Worm (Caenorhabditis elegans): Measurements from ENCODE around the gene K09A9.8.

The K09A9.8 gene

DNA sequence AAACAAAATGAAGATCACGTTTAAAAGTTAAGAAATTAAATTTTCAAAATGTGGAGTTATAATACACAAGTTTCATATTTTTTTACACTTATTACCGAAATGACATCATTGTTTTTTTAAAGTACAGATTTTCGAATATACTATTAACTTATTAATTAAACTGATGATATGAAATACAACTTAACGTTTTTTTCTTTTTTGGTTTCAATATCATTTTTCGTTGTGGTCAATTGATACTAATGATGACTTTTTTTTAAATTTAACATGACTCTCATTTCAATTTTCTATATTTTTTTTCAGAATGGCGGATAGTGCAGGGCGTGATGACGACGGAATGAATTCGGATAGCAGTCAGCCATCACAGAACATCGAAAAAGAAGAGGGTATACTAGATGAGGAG, 5.9 kb downstream of the K09A9.8 start, which contains the start of gene usp-33:
Gene usp-33, plus strand, starts transcription at position 301 of the 400 bp plus-strand sequence.
- no peak for TF ChIP-seq ceh-9 (tag; optimal IDR thresholded peaks at IDR 0.05)
- no peak for TF ChIP-seq nhr-28 (tag; optimal IDR thresholded peaks at IDR 0.05)
- no peak for TF ChIP-seq lsy-12 (tag; optimal IDR thresholded peaks at IDR 0.05)
- TF ChIP-seq mdl-1 (tag; optimal IDR thresholded peaks at IDR 0.05): no peak
- no peak for TF ChIP-seq tbx-2 (tag; optimal IDR thresholded peaks at IDR 0.05)
- no peak for TF ChIP-seq fkh-10 (GFP tag; optimal IDR thresholded peaks at IDR 0.05)
- TF ChIP-seq sea-2 (GFP tag; optimal IDR thresholded peaks at IDR 0.05): no peak
- TF ChIP-seq eor-1 (tag; optimal IDR thresholded peaks at IDR 0.05): no peak
- no peak for TF ChIP-seq aly-2 (tag; optimal IDR thresholded peaks at IDR 0.05)
- TF ChIP-seq nhr-11 (tag; optimal IDR thresholded peaks at IDR 0.05): no peak
- no peak for TF ChIP-seq ceh-28 (tag; optimal IDR thresholded peaks at IDR 0.05)

DNA sequence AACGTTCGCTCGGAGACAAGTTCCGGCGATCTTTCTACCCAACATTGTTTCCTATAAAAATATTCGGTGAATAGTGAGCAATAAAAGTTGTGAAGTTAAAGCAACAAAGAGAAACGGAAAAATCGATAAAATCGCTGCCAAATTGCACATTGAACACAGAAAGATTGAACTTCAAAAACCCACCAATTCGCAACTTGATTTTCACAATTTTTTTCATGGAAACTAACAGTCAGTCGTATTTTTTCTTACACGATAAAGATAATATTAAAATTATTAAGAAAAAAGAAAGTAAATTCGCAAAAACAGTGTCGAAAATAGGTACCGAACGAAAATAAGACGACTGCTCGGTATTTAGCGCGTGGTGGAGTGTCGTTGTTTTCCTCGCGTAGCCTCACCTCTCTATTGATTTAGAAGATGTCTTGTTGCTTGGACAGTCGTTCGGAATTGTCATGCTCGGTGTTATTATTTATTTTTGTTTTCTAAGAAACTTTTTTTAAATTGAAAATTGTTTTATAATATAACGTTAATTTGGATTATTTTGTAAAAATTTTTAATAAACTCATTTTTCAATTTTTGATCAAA, 6.5 kb downstream of the K09A9.8 start, which contains the start of gene gas-1:
Gene gas-1, minus strand, starts transcription at position 51 of the 582 bp plus-strand sequence.
- no peak for TF ChIP-seq ceh-82 (tag; optimal IDR thresholded peaks at IDR 0.05)
- no peak for TF ChIP-seq ztf-4 (tag; optimal IDR thresholded peaks at IDR 0.05)
- TF ChIP-seq R02D3.7 (tag; optimal IDR thresholded peaks at IDR 0.05): no peak
- peak; percentile 42 for TF ChIP-seq nfya-1 (tag; optimal IDR thresholded peaks at IDR 0.05; ENCODE audit: insufficient read depth)
- peak; percentile 28 for TF ChIP-seq hmg-11 (tag; optimal IDR thresholded peaks at IDR 0.05)
- TF ChIP-seq ama-1 (optimal IDR thresholded peaks at IDR 0.05): no peak
- no peak for TF ChIP-seq tbx-2 (tag; optimal IDR thresholded peaks at IDR 0.05)
- peak; percentile 9 for TF ChIP-seq nhr-25 (tag; optimal IDR thresholded peaks at IDR 0.05)
- no peak for TF ChIP-seq lsy-12 (tag; optimal IDR thresholded peaks at IDR 0.05)
- peak; percentile 74 for TF ChIP-seq pha-4 (tag; optimal IDR thresholded peaks at IDR 0.05)
- TF ChIP-seq jun-1 (tag; optimal IDR thresholded peaks at IDR 0.05): no peak

DNA sequence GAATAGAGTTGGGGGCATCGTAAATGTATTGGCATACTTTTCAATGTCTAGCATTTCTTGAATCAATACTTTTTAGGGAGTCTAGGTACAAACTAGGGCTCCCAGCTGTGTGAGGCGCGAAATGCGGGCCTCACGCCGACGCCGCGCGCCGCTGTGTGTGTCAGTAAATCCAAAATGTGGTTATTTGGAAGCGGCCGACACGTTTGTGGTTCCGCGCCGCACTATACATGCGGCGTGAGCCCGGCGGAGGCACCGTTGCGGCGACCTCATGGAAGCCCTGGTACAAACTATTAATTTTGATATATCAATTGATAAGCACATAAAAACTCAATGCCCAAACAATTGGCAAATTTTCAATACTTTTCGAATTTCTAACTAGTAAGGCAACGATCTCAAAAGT, 10.8 kb downstream of the K09A9.8 start:
- TF ChIP-seq ZK546.5 (tag; optimal IDR thresholded peaks at IDR 0.05) (no peak), jun-1 (tag; optimal IDR thresholded peaks at IDR 0.05) (no peak), tbx-2 (tag; optimal IDR thresholded peaks at IDR 0.05) (no peak), pqm-1 (tag; optimal IDR thresholded peaks at IDR 0.05) (no peak), snpc-4 (tag; optimal IDR thresholded peaks at IDR 0.05) (peak; percentile 4), fos-1 (tag; optimal IDR thresholded peaks at IDR 0.05) (no peak), aly-2 (tag; optimal IDR thresholded peaks at IDR 0.05) (no peak), unc-39 (tag; optimal IDR thresholded peaks at IDR 0.05) (no peak)

ce11 chrX:15585144-15585543, 11.8 kb downstream of the K09A9.8 start:
- TF ChIP-seq ceh-9 (tag; optimal IDR thresholded peaks at IDR 0.05): no peak
- TF ChIP-seq nhr-28 (tag; optimal IDR thresholded peaks at IDR 0.05): no peak
- TF ChIP-seq unc-39 (tag; optimal IDR thresholded peaks at IDR 0.05): no peak
- TF ChIP-seq nhr-12 (tag; optimal IDR thresholded peaks at IDR 0.05): no peak
- TF ChIP-seq tbx-2 (tag; optimal IDR thresholded peaks at IDR 0.05): no peak

DNA sequence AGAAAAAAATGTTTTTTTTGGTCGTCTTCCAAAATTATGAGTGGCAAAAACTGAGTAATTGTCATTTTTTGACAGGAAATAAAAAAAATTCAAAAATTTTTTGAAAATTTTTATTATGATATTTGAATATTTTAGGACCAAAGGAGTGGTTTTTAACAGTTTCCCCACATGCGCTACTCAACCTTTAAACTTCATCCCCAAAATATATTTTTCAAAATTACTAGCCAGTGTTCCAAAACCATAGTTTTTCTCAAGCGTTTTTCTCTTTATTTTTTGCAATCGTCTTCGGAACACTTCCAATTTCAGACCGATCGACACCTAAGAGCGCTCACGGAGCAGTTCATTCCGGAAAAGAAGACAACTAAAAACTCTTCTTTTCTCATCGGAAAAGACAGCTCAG, 20.0 kb downstream of the K09A9.8 start, which contains the start of gene K09A9.6:
Gene K09A9.6, plus strand, starts transcription at position 301 of the 400 bp plus-strand sequence.
- TF ChIP-seq aly-2 (tag; optimal IDR thresholded peaks at IDR 0.05) (no peak), ztf-11 (tag; optimal IDR thresholded peaks at IDR 0.05) (no peak), unc-62 (GFP tag; optimal IDR thresholded peaks at IDR 0.05) (no peak), nhr-43 (tag; optimal IDR thresholded peaks at IDR 0.05; ENCODE audit: poor library complexity, severe bottlenecking) (no peak)

ce11 chrX:15575460-15575859, 21.5 kb downstream of the K09A9.8 start:
- TF ChIP-seq mdl-1 (tag; optimal IDR thresholded peaks at IDR 0.05): no peak
- peak; percentile 23 for TF ChIP-seq nfya-1 (tag; optimal IDR thresholded peaks at IDR 0.05; ENCODE audit: insufficient read depth)
- TF ChIP-seq egl-5 (tag; optimal IDR thresholded peaks at IDR 0.05): peak; percentile 9

ce11 chrX:15572021-15572420, 25.0 kb downstream of the K09A9.8 start:
- no peak for TF ChIP-seq aly-2 (tag; optimal IDR thresholded peaks at IDR 0.05)
